Worm (Caenorhabditis elegans): ENCODE data around the gene npp-3.

- TF ChIP-seq him-1 (tag; optimal IDR thresholded peaks at IDR 0.05) (no peak), dao-5 (tag; optimal IDR thresholded peaks at IDR 0.05) (no peak), W03F9.2 (tag; optimal IDR thresholded peaks at IDR 0.05) (no peak)
These were observed 31.8 kb downstream of the npp-3 start for ce11 chrII:11842766-11843165.

All from whole organism, L4/young adult.